Fruit fly (Drosophila melanogaster) whole organism, embryonic: Measurements from ENCODE around the gene serp.

Experiments
- Bgb ChIP-seq: fragments of 200-800 bp; sonication (Bioruptor generic); IDR thresholded peaks from 2 replicates; pipeline ENCODE4 v1.3.6; 2022; ENCODE audit warnings: missing biosample characterization, missing genetic modification characterization; ENCODE audit not compliant: partially characterized antibody
- CG11398 ChIP-seq: fragments of 200-800 bp; sonication (Bioruptor generic); optimal IDR thresholded peaks from 2 replicates; lab custom pipeline; 2016; ENCODE audit warnings: missing biosample characterization, missing genetic modification characterization
- CG11504 ChIP-seq: fragments of 200-800 bp; sonication (Bioruptor generic); optimal IDR thresholded peaks from 3 replicates; lab custom pipeline; 2019; ENCODE audit warnings: missing biosample characterization, mild to moderate bottlenecking, missing genetic modification characterization, moderate library complexity
- CG11695 ChIP-seq: fragments of 200-800 bp; sonication (Bioruptor generic); IDR thresholded peaks from 3 replicates; pipeline ENCODE4 v1.3.6; 2022; ENCODE audit warnings: missing biosample characterization, missing genetic modification characterization
- CG11723 ChIP-seq: fragments of 200-800 bp; sonication (Bioruptor generic); optimal IDR thresholded peaks from 2 replicates; lab custom pipeline; 2017; ENCODE audit warnings: missing biosample characterization, mild to moderate bottlenecking, missing genetic modification characterization
- CG12071 ChIP-seq: fragments of 200-800 bp; sonication (Bioruptor generic); optimal IDR thresholded peaks from 3 replicates; lab custom pipeline; 2018; ENCODE audit warnings: missing biosample characterization, mild to moderate bottlenecking, missing genetic modification characterization
- CG1529 ChIP-seq: fragments of 200-800 bp; sonication (Bioruptor generic); optimal IDR thresholded peaks from 3 replicates; lab custom pipeline; 2018; ENCODE audit warnings: missing biosample characterization, missing genetic modification characterization
- CG15514 ChIP-seq: fragments of 200-800 bp; sonication (Bioruptor generic); optimal IDR thresholded peaks from 3 replicates; lab custom pipeline; 2017; ENCODE audit warnings: missing biosample characterization, missing genetic modification characterization, mild to moderate bottlenecking, moderate library complexity, missing genetic modification reagents
- CG17385 ChIP-seq: fragments of 200-800 bp; sonication (Bioruptor generic); optimal IDR thresholded peaks from 3 replicates; lab custom pipeline; 2018; ENCODE audit warnings: missing biosample characterization, mild to moderate bottlenecking, missing genetic modification characterization
- CG17829 ChIP-seq: fragments of 200-800 bp; optimal IDR thresholded peaks from 2 replicates; lab custom pipeline; 2019; ENCODE audit warnings: missing biosample characterization, mild to moderate bottlenecking, missing genetic modification characterization, moderate library complexity
- CG18599 ChIP-seq: fragments of 200-800 bp; sonication (Bioruptor generic); optimal IDR thresholded peaks from 3 replicates; lab custom pipeline; 2017; ENCODE audit warnings: missing biosample characterization, missing genetic modification characterization, mild to moderate bottlenecking, moderate library complexity, missing genetic modification reagents
- CG2120 ChIP-seq: fragments of 200-800 bp; sonication (Bioruptor generic); optimal IDR thresholded peaks from 3 replicates; lab custom pipeline; 2016; ENCODE audit warnings: missing biosample characterization, missing genetic modification characterization
- CG4360 ChIP-seq: fragments of 200-800 bp; sonication (Bioruptor generic); IDR thresholded peaks from 2 replicates; pipeline ENCODE4 v1.3.6; 2022; ENCODE audit warnings: missing biosample characterization, missing genetic modification characterization
- CG7271 ChIP-seq: fragments of 200-800 bp; sonication (Bioruptor generic); optimal IDR thresholded peaks from 2 replicates; lab custom pipeline; 2018; ENCODE audit warnings: missing biosample characterization, mild to moderate bottlenecking, missing genetic modification characterization, moderate library complexity
- CG8765 ChIP-seq: fragments of 200-800 bp; sonication (Bioruptor generic); IDR thresholded peaks from 2 replicates; pipeline ENCODE4 v1.3.6; 2022; ENCODE audit warnings: missing biosample characterization, missing genetic modification characterization
- CoRest ChIP-seq: fragments of 200-800 bp; sonication (Bioruptor generic); optimal IDR thresholded peaks from 3 replicates; lab custom pipeline; 2018; ENCODE audit warnings: missing biosample characterization, mild to moderate bottlenecking, missing genetic modification characterization, moderate library complexity
- D ChIP-seq, 2 experiments: fragments of 200-800 bp in 1 of 2; fragments of >200 bp in 1 of 2; sonication (Bioruptor generic) in 1 of 2; optimal IDR thresholded peaks; 2 replicates in 1 of 2; 3 replicates in 1 of 2; lab custom pipeline; 2017; ENCODE audit warnings: mild to moderate bottlenecking in 1 of 2, missing biosample characterization in 1 of 2, missing genetic modification characterization in 1 of 2, missing genetic modification reagents in 1 of 2
- Deaf1 ChIP-seq: fragments of 200-800 bp; optimal IDR thresholded peaks from 3 replicates; lab custom pipeline; 2019; ENCODE audit warnings: missing biosample characterization, mild to moderate bottlenecking, missing genetic modification characterization, moderate library complexity
- Dip3 ChIP-seq: fragments of 200-800 bp; sonication (Bioruptor generic); optimal IDR thresholded peaks from 3 replicates; lab custom pipeline; 2016; ENCODE audit warnings: missing biosample characterization, missing genetic modification characterization
- Doc2 ChIP-seq: fragments of 200-800 bp; sonication (Bioruptor generic); IDR thresholded peaks from 2 replicates; pipeline ENCODE4 v1.3.6; 2022; ENCODE audit warnings: missing biosample characterization, missing genetic modification characterization
- HmgD ChIP-seq: fragments of 200-800 bp; sonication (Bioruptor generic); optimal IDR thresholded peaks from 3 replicates; lab custom pipeline; 2016; ENCODE audit warnings: missing biosample characterization, missing genetic modification characterization
- MESR4 ChIP-seq: fragments of 200-800 bp; sonication (Bioruptor generic); optimal IDR thresholded peaks from 2 replicates; lab custom pipeline; 2018; ENCODE audit warnings: missing biosample characterization, mild to moderate bottlenecking, missing genetic modification characterization, moderate library complexity
- NC2β ChIP-seq: fragments of 200-800 bp; sonication (Bioruptor generic); optimal IDR thresholded peaks from 2 replicates; lab custom pipeline; 2016; ENCODE audit warnings: missing biosample characterization, missing genetic modification characterization
- Ptx1 ChIP-seq: fragments of 200-800 bp; sonication (Bioruptor generic); IDR thresholded peaks from 2 replicates; pipeline ENCODE4 v1.3.6; 2022; ENCODE audit warnings: missing biosample characterization, missing genetic modification characterization
- ase ChIP-seq: fragments of 200-800 bp; sonication (Bioruptor generic); IDR thresholded peaks from 3 replicates; pipeline ENCODE4 v1.3.6; 2022; ENCODE audit warnings: missing biosample characterization, missing genetic modification characterization
- az2 ChIP-seq: fragments of 200-800 bp; sonication (Bioruptor generic); optimal IDR thresholded peaks from 3 replicates; lab custom pipeline; 2016; ENCODE audit warnings: missing biosample characterization, missing genetic modification characterization
- chinmo ChIP-seq: fragments of 200-800 bp; sonication (Bioruptor generic); IDR thresholded peaks from 4 replicates; pipeline ENCODE4 v1.3.6; 2022; ENCODE audit warnings: missing biosample characterization, missing genetic modification characterization; ENCODE audit not compliant: partially characterized antibody
- corto ChIP-seq: fragments of 200-800 bp; sonication (Bioruptor generic); optimal IDR thresholded peaks from 2 replicates; lab custom pipeline; 2016; ENCODE audit warnings: missing biosample characterization, mild to moderate bottlenecking, missing genetic modification characterization, moderate library complexity
- crol ChIP-seq: fragments of 200-800 bp; sonication (Bioruptor generic); IDR thresholded peaks from 2 replicates; pipeline ENCODE4 v1.3.6; 2022; ENCODE audit warnings: missing biosample characterization, missing genetic modification characterization
- danr ChIP-seq: fragments of 200-800 bp; sonication (Bioruptor generic); IDR thresholded peaks from 2 replicates; pipeline ENCODE4 v1.3.6; 2022; ENCODE audit warnings: missing biosample characterization, missing genetic modification characterization
- dysf ChIP-seq: fragments of 200-800 bp; sonication (Bioruptor generic); IDR thresholded peaks from 3 replicates; pipeline ENCODE4 v1.3.6; 2022; ENCODE audit warnings: missing biosample characterization, missing genetic modification characterization
- ewg ChIP-seq: fragments of 200-800 bp; sonication (Bioruptor generic); optimal IDR thresholded peaks from 3 replicates; lab custom pipeline; 2017; ENCODE audit warnings: mild to moderate bottlenecking, missing biosample characterization, missing genetic modification reagents, missing genetic modification characterization
- insv ChIP-seq, 2 experiments: fragments of 200-800 bp; sonication (Bioruptor generic); optimal IDR thresholded peaks; 3 replicates each; lab custom pipeline; 2016 to 2018; ENCODE audit warnings: missing biosample characterization in 2 of 2, missing genetic modification characterization in 2 of 2
- nerfin-1 ChIP-seq: fragments of 200-800 bp; sonication (Bioruptor generic); optimal IDR thresholded peaks from 3 replicates; lab custom pipeline; 2019; ENCODE audit warnings: missing biosample characterization, mild to moderate bottlenecking, missing genetic modification characterization, moderate library complexity
- nerfin-2 ChIP-seq: fragments of 200-800 bp; sonication (Bioruptor generic); IDR thresholded peaks from 2 replicates; pipeline ENCODE4 v1.3.6; 2022; ENCODE audit warnings: missing biosample characterization, missing genetic modification characterization; ENCODE audit not compliant: partially characterized antibody
- nom ChIP-seq: fragments of 200-800 bp; sonication (Bioruptor generic); optimal IDR thresholded peaks from 2 replicates; lab custom pipeline; 2017; ENCODE audit warnings: missing biosample characterization, missing genetic modification characterization, mild to moderate bottlenecking, moderate library complexity, missing genetic modification reagents
- pan ChIP-seq, 4 experiments: fragments of >200 bp in 3 of 4; fragments of 200-800 bp in 1 of 4; sonication (Bioruptor generic) in 1 of 4; optimal IDR thresholded peaks in 3 of 4; IDR thresholded peaks in 1 of 4; 2 replicates each; pipeline versions ENCODE4 v1.3.6 to Lab custom; 2017 to 2022; ENCODE audit warnings: missing biosample characterization in 2 of 4, missing genetic modification characterization in 2 of 4, mixed read lengths in 1 of 4
- shn ChIP-seq: fragments of 200-800 bp; sonication (Bioruptor generic); optimal IDR thresholded peaks from 3 replicates; lab custom pipeline; 2016; ENCODE audit warnings: missing biosample characterization, missing genetic modification characterization
- sob ChIP-seq: fragments of 200-800 bp; sonication (Bioruptor generic); IDR thresholded peaks from 2 replicates; pipeline ENCODE4 v1.3.6; 2022; ENCODE audit warnings: missing biosample characterization, missing genetic modification characterization
- sr ChIP-seq: fragments of 200-800 bp; sonication (Bioruptor generic); IDR thresholded peaks from 3 replicates; pipeline ENCODE4 v1.3.6; 2022; ENCODE audit warnings: missing biosample characterization, missing genetic modification characterization
- stwl ChIP-seq: fragments of 200-800 bp; sonication (Bioruptor generic); optimal IDR thresholded peaks from 3 replicates; lab custom pipeline; 2018; ENCODE audit warnings: missing biosample characterization, mild to moderate bottlenecking, missing genetic modification characterization, moderate library complexity
- tgo ChIP-seq: fragments of 200-800 bp; sonication (Bioruptor generic); IDR thresholded peaks from 3 replicates; pipeline ENCODE4 v1.3.6; 2022; ENCODE audit warnings: missing biosample characterization, missing genetic modification characterization
- tll ChIP-seq, 2 experiments: fragments of 200-800 bp in 1 of 2; fragments of >200 bp in 1 of 2; sonication (Bioruptor generic) in 1 of 2; optimal IDR thresholded peaks; 2 replicates each; lab custom pipeline; 2017 to 2019; ENCODE audit warnings: missing biosample characterization in 2 of 2, missing genetic modification characterization in 2 of 2, mild to moderate bottlenecking in 1 of 2, moderate library complexity in 1 of 2
- vvl ChIP-seq: fragments of 200-800 bp; sonication (Bioruptor generic); IDR thresholded peaks from 2 replicates; pipeline ENCODE4 v1.3.6; 2022; ENCODE audit warnings: missing biosample characterization, missing genetic modification characterization
- zfh1 ChIP-seq: fragments of 200-800 bp; sonication (Bioruptor generic); IDR thresholded peaks from 3 replicates; pipeline ENCODE4 v1.3.6; 2022; ENCODE audit warnings: missing biosample characterization, missing genetic modification characterization

serp gene

DNA sequence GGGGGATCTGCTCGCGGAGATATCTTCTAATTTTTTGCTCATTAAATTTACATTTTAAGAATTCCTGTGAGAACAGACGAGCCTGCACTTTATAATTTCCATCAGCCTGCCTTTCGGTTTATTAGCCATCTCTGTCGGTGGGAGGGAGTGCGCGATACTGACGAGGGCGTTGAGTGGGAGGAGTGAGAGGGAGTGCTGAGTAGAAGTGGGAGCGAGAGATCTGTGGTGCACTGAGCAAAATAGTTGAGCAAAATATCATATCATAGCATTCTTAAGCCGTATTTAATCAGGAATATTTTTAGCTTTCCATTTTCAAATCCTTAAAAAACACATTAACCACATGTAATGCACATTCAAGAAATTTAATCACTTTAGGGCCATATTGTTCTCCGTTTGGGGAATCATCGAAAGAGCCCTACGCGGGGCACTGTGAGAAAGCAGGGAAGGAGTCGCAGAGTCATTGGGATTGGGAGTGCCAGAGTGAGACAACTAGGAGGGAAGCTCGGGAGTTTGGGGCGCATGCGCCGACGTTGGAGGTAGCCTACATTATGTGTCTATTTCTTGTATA, 42.7 kb downstream of the serp start (continued):
- TF ChIP-seq dysf (GFP tag; lab: Robert Waterston, UW): 0 out of 3 replicates have a peak, but pooled peaks have one; percentile 9
- no peak for TF ChIP-seq MESR4 (GFP tag; lab: Kevin White, UChicago)
- TF ChIP-seq CG1529 (GFP tag; lab: Kevin White, UChicago): no peak
- TF ChIP-seq CG18599 (GFP tag; lab: Kevin White, UChicago): peak; percentile 26
- TF ChIP-seq Ptx1 (GFP tag; lab: Robert Waterston, UW): peak; percentile 36; the same call in 1 of the 2 replicates
- peak; percentile 5 for TF ChIP-seq CG2120
- 0 out of 3 replicates have a peak, but pooled peaks have one; percentile 4 for TF ChIP-seq zfh1
- TF ChIP-seq shn (GFP tag; lab: Kevin White, UChicago): no peak
- TF ChIP-seq corto (GFP tag; lab: Kevin White, UChicago): no peak
- no peak for TF ChIP-seq CG15514 (GFP tag; lab: Kevin White, UChicago)
- TF ChIP-seq sob (GFP tag; lab: Robert Waterston, UW): 0 out of 2 replicates have a peak, but pooled peaks have one; percentile 35

- TF ChIP-seq insv (GFP tag; optimal IDR thresholded peaks at IDR 0.05; lab: Kevin White, UChicago) (peak in 1 of 2 experiments; percentile 79), CG17829 (peak; percentile 5), crol (GFP tag; lab: Robert Waterston, UW) (peak; percentile 75), CG7271 (peak; percentile 11), CoRest (tag; lab: Kevin White, UChicago) (peak; percentile 22), sr (GFP tag; lab: Robert Waterston, UW) (peak; percentile 56; the same call in 2 of the 3 replicates), CG17385 (peak; percentile 90), az2 (no peak), CG11723 (GFP tag; lab: Kevin White, UChicago) (no peak), Bgb (GFP tag; lab: Robert Waterston, UW) (peak; percentile 16; the same call in 1 of the 2 replicates), tll (GFP tag; optimal IDR thresholded peaks at IDR 0.05; lab: Kevin White, UChicago) (peak in 1 of 2 experiments; percentile 2), CG12071 (GFP tag; lab: Kevin White, UChicago) (no peak), NC2β (GFP tag; lab: Kevin White, UChicago) (no peak), D (optimal IDR thresholded peaks at IDR 0.05; lab: Kevin White, UChicago) (peak; percentile 61), D (GFP tag; optimal IDR thresholded peaks at IDR 0.05; lab: Kevin White, UChicago) (no peak), CG11504 (no peak), HmgD (peak; percentile 15), nerfin-1 (peak; percentile 27), nerfin-2 (peak; percentile 13; the same call in 1 of the 2 replicates), stwl (tag; lab: Kevin White, UChicago) (no peak), danr (GFP tag; lab: Robert Waterston, UW) (no peak), Deaf1 (tag; lab: Kevin White, UChicago) (peak; percentile 42), chinmo (GFP tag; lab: Robert Waterston, UW) (0 out of 4 replicates have a peak, but pooled peaks have one; percentile 36), ewg (GFP tag; lab: Kevin White, UChicago) (peak; percentile 64), Dip3 (GFP tag; lab: Kevin White, UChicago) (no peak), ase (no peak), nom (GFP tag; lab: Kevin White, UChicago) (peak; percentile 12), tgo (no peak), CG11695 (GFP tag; lab: Robert Waterston, UW) (no peak), Doc2 (GFP tag; lab: Robert Waterston, UW) (no peak), pan (optimal IDR thresholded peaks at IDR 0.05; lab: Kevin White, UChicago) (no peak), pan (GFP tag; optimal IDR thresholded peaks at IDR 0.05 in 1 of 2, IDR thresholded peaks at IDR 0.05 in 1 of 2) (peak in 1 of 2 experiments; percentile 39), CG11398 (no peak), vvl (GFP tag; lab: Robert Waterston, UW) (peak; percentile 41; the same call in 1 of the 2 replicates), CG8765 (GFP tag; lab: Robert Waterston, UW) (peak; percentile 22; the same call in 1 of the 2 replicates), CG4360 (peak; percentile 94)
Observed at dm6 chr3L:19663605-19664230, 44.1 kb downstream of the serp start, which contains the start of gene tey. TSS of gene tey (minus strand) at chr3L:19664104.
